Worm (Caenorhabditis elegans): Measurements from ENCODE around the gene mdt-10.

DNA sequence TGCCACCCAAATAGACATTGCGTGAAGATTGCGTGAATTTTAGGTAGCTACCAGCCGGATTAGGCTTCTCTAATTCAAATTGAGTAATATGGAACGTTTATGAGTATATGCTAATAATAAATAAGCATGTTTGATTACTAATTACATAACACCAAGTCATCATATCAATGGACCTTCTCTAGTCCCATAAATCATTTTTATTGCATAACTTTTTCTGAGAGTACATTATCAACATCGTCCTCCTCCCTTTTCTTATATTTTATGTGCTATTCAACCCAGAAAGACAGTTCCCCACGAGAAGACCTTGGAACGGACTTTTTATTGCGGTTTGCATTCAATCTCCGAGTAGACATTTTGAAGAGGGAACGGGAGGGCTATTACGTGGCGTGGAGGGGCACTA, 42.5 kb downstream of the mdt-10 start:
- TF ChIP-seq ceh-36 (tag; optimal IDR thresholded peaks at IDR 0.05) (peak; percentile 34), pes-1 (GFP tag; IDR thresholded peaks at IDR 0.05) (no peak), flt-1 (GFP tag; IDR thresholded peaks at IDR 0.05) (no peak)
